Worm (Caenorhabditis elegans): ENCODE data around the gene T26A5.6.

DNA sequence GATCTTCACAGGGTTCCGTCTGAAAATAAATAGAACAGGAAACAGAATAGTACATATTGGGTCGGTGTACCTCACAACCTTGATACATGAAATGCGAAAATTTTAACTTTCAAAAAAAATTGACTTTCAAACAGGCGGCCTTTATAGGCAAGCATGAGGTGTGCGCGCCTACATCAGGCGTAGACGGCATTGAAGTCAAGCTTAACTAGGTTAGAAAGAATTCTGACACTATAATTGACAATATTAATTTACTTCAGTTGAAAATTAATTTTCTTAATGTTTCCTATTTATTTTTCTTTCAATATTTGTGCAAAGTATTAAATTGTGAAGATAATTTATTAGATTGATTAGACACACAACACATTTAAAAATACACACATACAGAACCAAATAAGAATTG is 38.6 kb downstream of the T26A5.6 start, which contains the start of gene C05D11.5:
- TF ChIP-seq dpff-1 (tag; optimal IDR thresholded peaks at IDR 0.05) (no peak), attf-3 (GFP tag; conservative IDR thresholded peaks at IDR 0.05) (no peak), ets-4 (GFP tag; optimal IDR thresholded peaks at IDR 0.05) (no peak), ceh-58 (GFP tag; IDR thresholded peaks at IDR 0.05) (no peak), snpc-4 (GFP tag; optimal IDR thresholded peaks at IDR 0.05) (no peak), snpc-4 (tag; optimal IDR thresholded peaks at IDR 0.05) (no peak), Y79H2A.3 (GFP tag; conservative IDR thresholded peaks at IDR 0.05) (no peak)
